Worm (Caenorhabditis elegans): Measurements from ENCODE around the gene Y51H7C.7.

Y51H7C.7 gene

ce11 chrII:1372966-1373365 is 29.4 kb upstream of the Y51H7C.7 start:
- TF ChIP-seq nfya-1 (tag; optimal IDR thresholded peaks at IDR 0.05) (peak; percentile 80), hlh-15 (tag; optimal IDR thresholded peaks at IDR 0.05) (no peak)

- no peak for TF ChIP-seq ceh-22 (tag; optimal IDR thresholded peaks at IDR 0.05)
- peak; percentile 76 for TF ChIP-seq nfya-1 (tag; optimal IDR thresholded peaks at IDR 0.05)
These were observed 27.9 kb upstream of the Y51H7C.7 start for ce11 chrII:1374486-1374885.

ce11 chrII:1374889-1375288 is 27.5 kb upstream of the Y51H7C.7 start, which contains the start of gene rog-1:
Gene rog-1 (minus strand): TSS chrII:1374989.
- no peak for TF ChIP-seq odd-2 (tag; optimal IDR thresholded peaks at IDR 0.05)
- no peak for TF ChIP-seq fax-1 (tag; optimal IDR thresholded peaks at IDR 0.05)
- TF ChIP-seq C08G9.2 (tag; optimal IDR thresholded peaks at IDR 0.05): no peak
- no peak for TF ChIP-seq ceh-24 (tag; optimal IDR thresholded peaks at IDR 0.05)
- no peak for TF ChIP-seq ceh-22 (tag; optimal IDR thresholded peaks at IDR 0.05)
- no peak for TF ChIP-seq unc-55 (GFP tag; optimal IDR thresholded peaks at IDR 0.05)
- TF ChIP-seq tbx-2 (tag; optimal IDR thresholded peaks at IDR 0.05): no peak
- no peak for TF ChIP-seq elt-4 (tag; optimal IDR thresholded peaks at IDR 0.05)
- no peak for TF ChIP-seq unc-42 (tag; optimal IDR thresholded peaks at IDR 0.05)
- TF ChIP-seq ceh-18 (tag; optimal IDR thresholded peaks at IDR 0.05): no peak
- TF ChIP-seq tbx-7 (tag; optimal IDR thresholded peaks at IDR 0.05): no peak
- no peak for TF ChIP-seq ceh-48 (tag; optimal IDR thresholded peaks at IDR 0.05)
- no peak for TF ChIP-seq hlh-13 (GFP tag; optimal IDR thresholded peaks at IDR 0.05)
- no peak for TF ChIP-seq ceh-6 (GFP tag; optimal IDR thresholded peaks at IDR 0.05)
- no peak for TF ChIP-seq K09A11.1 (tag; optimal IDR thresholded peaks at IDR 0.05; ENCODE audit: insufficient read depth)
- no peak for TF ChIP-seq che-1 (tag; optimal IDR thresholded peaks at IDR 0.05)
- no peak for TF ChIP-seq ceh-14 (tag; optimal IDR thresholded peaks at IDR 0.05)
- no peak for TF ChIP-seq pqm-1 (tag; optimal IDR thresholded peaks at IDR 0.05)
- no peak for TF ChIP-seq unc-86 (tag; optimal IDR thresholded peaks at IDR 0.05)
- no peak for TF ChIP-seq ets-4 (tag; optimal IDR thresholded peaks at IDR 0.05)

DNA sequence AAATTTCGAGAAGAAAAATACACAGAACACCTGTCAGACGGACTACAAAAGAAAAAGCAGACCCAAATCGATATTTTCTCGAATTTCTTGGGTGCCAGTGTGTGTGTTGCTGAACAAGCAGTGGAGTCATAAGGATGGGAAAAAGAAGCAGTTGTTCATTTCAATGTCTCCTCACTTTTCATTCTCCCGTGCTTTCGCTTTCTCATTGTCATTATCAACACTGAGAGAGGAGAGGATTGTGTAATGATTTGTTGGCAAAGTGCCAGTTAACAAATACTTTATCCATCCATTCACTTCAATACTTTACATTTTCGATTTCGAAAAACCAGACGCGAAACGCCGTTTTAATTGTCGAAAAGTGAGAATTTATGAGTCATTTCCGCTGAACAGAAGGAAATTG is 26.7 kb upstream of the Y51H7C.7 start:
- TF ChIP-seq ceh-18 (tag; optimal IDR thresholded peaks at IDR 0.05): peak; percentile 42
- no peak for TF ChIP-seq Y22D7AL.16 (tag; optimal IDR thresholded peaks at IDR 0.05)
- TF ChIP-seq T23F11.4 (GFP tag; optimal IDR thresholded peaks at IDR 0.05): no peak
- no peak for TF ChIP-seq zip-5 (tag; optimal IDR thresholded peaks at IDR 0.05)
- no peak for TF ChIP-seq pag-3 (tag; optimal IDR thresholded peaks at IDR 0.05; ENCODE audit: borderline replicate concordance)

ce11 chrII:1376795-1377194 is 25.6 kb upstream of the Y51H7C.7 start:
- TF ChIP-seq dmd-4 (tag; optimal IDR thresholded peaks at IDR 0.05; ENCODE audit: borderline replicate concordance) (no peak), tbx-7 (tag; optimal IDR thresholded peaks at IDR 0.05) (no peak), ceh-22 (tag; optimal IDR thresholded peaks at IDR 0.05) (no peak), pros-1 (tag; optimal IDR thresholded peaks at IDR 0.05) (no peak), sox-2 (GFP tag; IDR thresholded peaks at IDR 0.05) (no peak), fkh-10 (GFP tag; optimal IDR thresholded peaks at IDR 0.05) (no peak), hlh-30 (tag; optimal IDR thresholded peaks at IDR 0.05; ENCODE audit: insufficient read depth) (no peak), madf-2 (tag; optimal IDR thresholded peaks at IDR 0.05) (no peak), ceh-24 (tag; optimal IDR thresholded peaks at IDR 0.05) (no peak), C38D4.7 (GFP tag; optimal IDR thresholded peaks at IDR 0.05) (no peak), nfya-1 (tag; optimal IDR thresholded peaks at IDR 0.05) (no peak), dve-1 (tag; optimal IDR thresholded peaks at IDR 0.05) (no peak), ceh-9 (tag; optimal IDR thresholded peaks at IDR 0.05) (no peak), T23F11.4 (GFP tag; optimal IDR thresholded peaks at IDR 0.05) (no peak), mec-3 (tag; optimal IDR thresholded peaks at IDR 0.05; ENCODE audit: borderline replicate concordance) (no peak)
